Fruit fly (Drosophila melanogaster): ENCODE measurements around the gene ush.

Gene ush

dm6 chr2L:490150-491095, 14.4 kb downstream of the ush start (continued):
- TF ChIP-seq fd102C (GFP tag; optimal IDR thresholded peaks at IDR 0.05) (peak; percentile 36), Ssrp (tag; optimal IDR thresholded peaks at IDR 0.05) (peak; percentile 37), CG8765 (GFP tag; IDR thresholded peaks at IDR 0.05) (peak; percentile 44; the same call in 1 of the 2 replicates), Fer2 (tag; optimal IDR thresholded peaks at IDR 0.05) (no peak), D (optimal IDR thresholded peaks at IDR 0.05) (no peak), D (GFP tag; optimal IDR thresholded peaks at IDR 0.05) (no peak), NC2α (GFP tag; optimal IDR thresholded peaks at IDR 0.05) (peak; percentile 37), CG7271 (tag; optimal IDR thresholded peaks at IDR 0.05) (peak; percentile 45), CG4730 (GFP tag; IDR thresholded peaks at IDR 0.05) (peak; percentile 42), CG1647 (GFP tag; optimal IDR thresholded peaks at IDR 0.05) (peak; percentile 75), CG18011 (GFP tag; optimal IDR thresholded peaks at IDR 0.05) (peak; percentile 33), bigmax (GFP tag; optimal IDR thresholded peaks at IDR 0.05) (no peak), CG16813 (GFP tag; IDR thresholded peaks at IDR 0.05; ENCODE audit: partially characterized antibody) (peak; percentile 30; the same call in 1 of the 3 replicates), tup (GFP tag; optimal IDR thresholded peaks at IDR 0.05) (no peak), BtbVII (GFP tag; optimal IDR thresholded peaks at IDR 0.05) (peak; percentile 62), Xbp1 (GFP tag; optimal IDR thresholded peaks at IDR 0.05) (peak; percentile 88), Taf1 (GFP tag; IDR thresholded peaks at IDR 0.05) (no peak), CG12391 (tag; optimal IDR thresholded peaks at IDR 0.05) (peak; percentile 45), yki (optimal IDR thresholded peaks at IDR 0.05) (peak; percentile 97), CG13296 (GFP tag; optimal IDR thresholded peaks at IDR 0.05) (peak; percentile 60), CG15011 (GFP tag; optimal IDR thresholded peaks at IDR 0.05) (no peak), p53 (GFP tag; optimal IDR thresholded peaks at IDR 0.05) (peak; percentile 85), ems (GFP tag; optimal IDR thresholded peaks at IDR 0.05) (peak; percentile 56), zen2 (GFP tag; IDR thresholded peaks at IDR 0.05; ENCODE audit: partially characterized antibody) (peak; percentile 97), ase (GFP tag; IDR thresholded peaks at IDR 0.05) (peak; percentile 64; the same call in 2 of the 3 replicates), CG4617 (GFP tag; optimal IDR thresholded peaks at IDR 0.05; ENCODE audit: borderline replicate concordance) (peak; percentile 11), CG18619 (GFP tag; optimal IDR thresholded peaks at IDR 0.05) (peak; percentile 59), CG9727 (GFP tag; optimal IDR thresholded peaks at IDR 0.05) (peak; percentile 42), ash1 (GFP tag; optimal IDR thresholded peaks at IDR 0.05) (peak; percentile 39), CG7556 (GFP tag; optimal IDR thresholded peaks at IDR 0.05) (no peak), Doc2 (GFP tag; IDR thresholded peaks at IDR 0.05) (no peak), CG4707 (GFP tag; optimal IDR thresholded peaks at IDR 0.05) (peak; percentile 21), HLHmδ (GFP tag; optimal IDR thresholded peaks at IDR 0.05) (peak; percentile 45), CG9215 (GFP tag; IDR thresholded peaks at IDR 0.05) (peak; percentile 60; the same call in 1 of the 2 replicates), CG3726 (GFP tag; IDR thresholded peaks at IDR 0.05) (no peak), CG2199 (GFP tag; IDR thresholded peaks at IDR 0.05) (peak; percentile 71; the same call in 2 of the 3 replicates), oc (tag; optimal IDR thresholded peaks at IDR 0.05) (peak; percentile 61), CoRest (tag; optimal IDR thresholded peaks at IDR 0.05) (peak; percentile 67), da (GFP tag; optimal IDR thresholded peaks at IDR 0.05) (peak; percentile 90), hb (GFP tag; IDR thresholded peaks at IDR 0.05; ENCODE audit: partially characterized antibody) (peak; percentile 36; the same call in 1 of the 3 replicates), fd96Cb (tag; optimal IDR thresholded peaks at IDR 0.05) (peak; percentile 33), Trl (optimal IDR thresholded peaks at IDR 0.05) (peak; percentile 97 to 100), Trl (GFP tag; optimal IDR thresholded peaks at IDR 0.05) (peak; percentile 92), cas (GFP tag; IDR thresholded peaks at IDR 0.05) (no peak; the same call in 1 of the 2 replicates), CG7745 (tag; optimal IDR thresholded peaks at IDR 0.05) (no peak), NfI (GFP tag; optimal IDR thresholded peaks at IDR 0.05) (peak; percentile 78), ac (GFP tag; optimal IDR thresholded peaks at IDR 0.05) (peak; percentile 9), fd3F (GFP tag; optimal IDR thresholded peaks at IDR 0.05) (peak; percentile 35)

Data from whole organism, embryonic.